Worm (Caenorhabditis elegans) whole organism, L2 larva: Measurements from ENCODE around the gene C33F10.8.

Experiments used
- C34F6.9 ChIP-seq: fragments of 150-350 bp; optimal IDR thresholded peaks from 2 replicates; lab custom pipeline; 2014; ENCODE audit warnings: missing biosample characterization, missing genetic modification characterization
- F13H6.1 ChIP-seq: sonication (generic microtip); optimal IDR thresholded peaks from 2 replicates; lab custom pipeline; 2016; ENCODE audit warnings: missing genetic modification characterization, missing compliant biosample characterization
- R02D3.7 ChIP-seq: fragments of 150-350 bp; optimal IDR thresholded peaks from 2 replicates; lab custom pipeline; 2014; ENCODE audit warnings: missing biosample characterization, missing genetic modification characterization
- Y55F3AM.14 ChIP-seq: fragments of 200-800 bp; sonication (Bioruptor generic); optimal IDR thresholded peaks from 2 replicates; lab custom pipeline; 2018; ENCODE audit warnings: mild to moderate bottlenecking, missing genetic modification characterization, missing compliant biosample characterization
- ZK546.5 ChIP-seq: sonication (generic microtip); optimal IDR thresholded peaks from 2 replicates; lab custom pipeline; 2017; ENCODE audit warnings: missing biosample characterization, missing genetic modification characterization
- alr-1 ChIP-seq: fragments of 150-350 bp; optimal IDR thresholded peaks from 2 replicates; lab custom pipeline; 2014; ENCODE audit warnings: missing biosample characterization, missing genetic modification characterization
- aly-2 ChIP-seq: fragments of 150-350 bp; optimal IDR thresholded peaks from 2 replicates; lab custom pipeline; 2014; ENCODE audit warnings: missing biosample characterization, missing genetic modification characterization
- ama-1 ChIP-seq: fragments of 150-350 bp; optimal IDR thresholded peaks from 2 replicates; lab custom pipeline; 2018; ENCODE audit warnings: inconsistent platforms
- blmp-1 ChIP-seq: sonication (generic microtip); optimal IDR thresholded peaks from 2 replicates; lab custom pipeline; 2017; ENCODE audit warnings: missing genetic modification characterization, mild to moderate bottlenecking, missing compliant biosample characterization, antibody characterized with exemption, moderate library complexity; ENCODE audit not compliant: insufficient read depth
- ceh-16 ChIP-seq: fragments of 150-350 bp; optimal IDR thresholded peaks from 2 replicates; lab custom pipeline; 2014; ENCODE audit warnings: missing biosample characterization, missing genetic modification characterization
- ceh-82 ChIP-seq: fragments of 150-350 bp; optimal IDR thresholded peaks from 2 replicates; lab custom pipeline; 2014; ENCODE audit warnings: missing biosample characterization, missing genetic modification characterization
- crh-2 ChIP-seq: sonication (generic microtip); optimal IDR thresholded peaks from 2 replicates; lab custom pipeline; 2017; ENCODE audit warnings: missing biosample characterization, missing genetic modification characterization
- egl-27 ChIP-seq: sonication (generic microtip); optimal IDR thresholded peaks from 3 replicates; lab custom pipeline; 2017; ENCODE audit warnings: missing biosample characterization, missing genetic modification reagents, missing genetic modification characterization
- elt-1 ChIP-seq: fragments of 150-350 bp; optimal IDR thresholded peaks from 2 replicates; lab custom pipeline; 2014; ENCODE audit warnings: missing biosample characterization, missing genetic modification characterization
- fos-1 ChIP-seq: fragments of 150-350 bp; optimal IDR thresholded peaks from 2 replicates; lab custom pipeline; 2014; ENCODE audit warnings: missing biosample characterization, missing genetic modification characterization
- gmeb-1 ChIP-seq: fragments of 150-350 bp; optimal IDR thresholded peaks from 2 replicates; lab custom pipeline; 2014; ENCODE audit warnings: missing biosample characterization, missing genetic modification characterization
- lin-13 ChIP-seq: fragments of 150-350 bp; optimal IDR thresholded peaks from 2 replicates; lab custom pipeline; 2014; ENCODE audit warnings: missing biosample characterization, missing genetic modification reagents, missing genetic modification characterization
- lin-39 ChIP-seq: fragments of 150-350 bp; optimal IDR thresholded peaks from 2 replicates; lab custom pipeline; 2014; ENCODE audit warnings: missing biosample characterization, missing genetic modification reagents, missing genetic modification characterization
- lsy-2 ChIP-seq, 2 experiments: fragments of 150-350 bp in 1 of 2; sonication (generic microtip) in 1 of 2; optimal IDR thresholded peaks; 2 replicates each; lab custom pipeline; 2014 to 2017; ENCODE audit warnings: missing biosample characterization in 2 of 2, missing genetic modification characterization in 2 of 2
- mab-5 ChIP-seq: fragments of 150-350 bp; optimal IDR thresholded peaks from 2 replicates; lab custom pipeline; 2014; ENCODE audit warnings: missing biosample characterization, missing genetic modification characterization
- mbf-1 ChIP-seq: sonication (generic microtip); optimal IDR thresholded peaks from 2 replicates; lab custom pipeline; 2017; ENCODE audit warnings: missing biosample characterization, missing genetic modification characterization
- mdl-1 ChIP-seq, 2 experiments: fragments of 150-350 bp in 1 of 2; sonication (generic microtip) in 1 of 2; optimal IDR thresholded peaks; 2 replicates each; lab custom pipeline; 2017; ENCODE audit warnings: missing biosample characterization in 2 of 2, missing genetic modification characterization in 2 of 2
- nhr-10 ChIP-seq: sonication (generic microtip); optimal IDR thresholded peaks from 2 replicates; lab custom pipeline; 2017; ENCODE audit warnings: missing biosample characterization, missing genetic modification characterization
- nhr-11 ChIP-seq: fragments of 150-350 bp; optimal IDR thresholded peaks from 2 replicates; lab custom pipeline; 2014; ENCODE audit warnings: missing biosample characterization, missing genetic modification characterization
- nhr-12 ChIP-seq: fragments of 150-350 bp; optimal IDR thresholded peaks from 2 replicates; lab custom pipeline; 2014; ENCODE audit warnings: missing biosample characterization, missing genetic modification characterization
- nhr-129 ChIP-seq: fragments of 150-350 bp; optimal IDR thresholded peaks from 2 replicates; lab custom pipeline; 2014; ENCODE audit warnings: missing biosample characterization, missing genetic modification characterization
- nhr-21 ChIP-seq: fragments of 150-350 bp; optimal IDR thresholded peaks from 2 replicates; lab custom pipeline; 2014; ENCODE audit warnings: missing biosample characterization, missing genetic modification characterization
- nhr-23 ChIP-seq: fragments of 150-350 bp; optimal IDR thresholded peaks from 2 replicates; lab custom pipeline; 2014; ENCODE audit warnings: missing biosample characterization, missing genetic modification reagents, missing genetic modification characterization
- nhr-6 ChIP-seq: fragments of 150-350 bp; optimal IDR thresholded peaks from 2 replicates; lab custom pipeline; 2014; ENCODE audit warnings: missing biosample characterization, missing genetic modification characterization
- nhr-77 ChIP-seq: fragments of 150-350 bp; optimal IDR thresholded peaks from 2 replicates; lab custom pipeline; 2014; ENCODE audit warnings: missing biosample characterization, missing genetic modification characterization
- sem-4 ChIP-seq: fragments of 150-350 bp; optimal IDR thresholded peaks from 2 replicates; lab custom pipeline; 2014; ENCODE audit warnings: missing biosample characterization, missing genetic modification reagents, missing genetic modification characterization
- skn-1 ChIP-seq: sonication (generic microtip); optimal IDR thresholded peaks from 2 replicates; lab custom pipeline; 2017; ENCODE audit warnings: missing biosample characterization, missing genetic modification characterization
- sma-9 ChIP-seq, 2 experiments: fragments of 150-350 bp in 1 of 2; sonication (generic microtip) in 1 of 2; optimal IDR thresholded peaks; 2 replicates each; lab custom pipeline; 2014 to 2016; ENCODE audit warnings: missing genetic modification characterization in 2 of 2, mild to moderate bottlenecking in 1 of 2, missing biosample characterization in 1 of 2, missing compliant biosample characterization in 1 of 2, missing genetic modification reagents in 1 of 2, moderate library complexity in 1 of 2
- unc-39 ChIP-seq: fragments of 150-350 bp; optimal IDR thresholded peaks from 2 replicates; lab custom pipeline; 2014; ENCODE audit warnings: missing biosample characterization, missing genetic modification characterization
- unc-62 ChIP-seq: fragments of 150-350 bp; optimal IDR thresholded peaks from 2 replicates; lab custom pipeline; 2014; ENCODE audit warnings: missing biosample characterization, missing genetic modification reagents, missing genetic modification characterization
- ztf-1 ChIP-seq: fragments of 200-800 bp; sonication (Bioruptor generic); conservative IDR thresholded peaks from 2 replicates; pipeline ENCODE4 v1.3.6; 2022; ENCODE audit warnings: missing genetic modification characterization, missing compliant biosample characterization
- ztf-4 ChIP-seq: fragments of 150-350 bp; optimal IDR thresholded peaks from 2 replicates; lab custom pipeline; 2014; ENCODE audit warnings: missing biosample characterization, missing genetic modification characterization

Gene C33F10.8

DNA sequence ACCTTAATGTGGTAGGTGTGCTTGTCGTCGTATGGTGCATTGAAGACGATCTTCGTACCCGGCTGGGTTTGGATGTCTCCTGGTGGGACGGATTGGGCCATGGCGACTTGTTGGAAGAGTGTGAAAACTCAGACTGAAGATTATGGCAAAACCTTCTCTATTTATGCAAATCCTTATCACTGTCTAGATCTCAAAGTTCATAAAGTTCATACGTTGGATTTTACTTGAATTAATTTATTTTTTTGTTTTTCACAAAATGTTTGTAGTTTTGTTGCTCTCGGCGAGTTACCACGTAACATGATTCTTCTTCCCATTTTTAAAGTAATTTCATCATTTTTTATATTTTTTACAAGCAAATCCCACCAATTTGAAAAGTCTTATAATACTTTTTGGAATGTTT, 38.9 kb downstream of the C33F10.8 start, which contains the start of gene msp-3:
Gene msp-3 (minus strand): TSS at position 101 of the 400 bp plus-strand sequence.
- TF ChIP-seq ZK546.5 (tag; lab: Kevin White, UChicago) (no peak), skn-1 (tag; lab: Kevin White, UChicago) (no peak), nhr-129 (no peak), nhr-11 (tag; lab: Kevin White, UChicago) (no peak), nhr-77 (no peak), sem-4 (tag; lab: Kevin White, UChicago) (no peak)

DNA sequence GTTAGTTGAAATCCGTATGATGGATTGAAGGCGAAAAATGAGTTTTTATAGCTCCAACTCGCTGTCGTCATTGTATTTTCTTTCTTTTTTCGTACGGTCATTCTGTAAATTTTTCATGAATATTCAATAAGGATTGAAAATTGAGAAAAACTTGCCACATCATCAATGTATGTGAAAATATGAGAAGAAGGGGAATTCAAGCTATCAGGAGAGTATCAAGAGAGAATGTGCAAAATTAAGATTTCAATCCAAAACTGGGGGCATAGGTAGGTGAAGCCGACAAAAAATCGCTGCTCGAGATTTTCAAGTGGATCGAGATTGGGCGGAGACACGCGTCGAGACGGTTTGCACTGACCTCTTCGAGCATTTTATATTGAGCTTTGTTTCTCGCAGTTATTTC, 40.6 kb downstream of the C33F10.8 start, which contains the start of gene nep-12:
Gene nep-12 (minus strand): TSS at position 101 of the 400 bp plus-strand sequence.
- TF ChIP-seq ama-1 (lab: Kevin White, UChicago): no peak
- no peak for TF ChIP-seq unc-62 (GFP tag; lab: Kevin White, UChicago)
- no peak for TF ChIP-seq mbf-1 (tag; lab: Kevin White, UChicago)
- no peak for TF ChIP-seq ztf-1 (GFP tag; lab: Robert Waterston, UW)
- no peak for TF ChIP-seq nhr-23 (tag; lab: Kevin White, UChicago)
- no peak for TF ChIP-seq egl-27 (tag; lab: Kevin White, UChicago)
- no peak for TF ChIP-seq nhr-12 (tag; lab: Kevin White, UChicago)
- TF ChIP-seq ceh-82 (tag; lab: Kevin White, UChicago): no peak

DNA sequence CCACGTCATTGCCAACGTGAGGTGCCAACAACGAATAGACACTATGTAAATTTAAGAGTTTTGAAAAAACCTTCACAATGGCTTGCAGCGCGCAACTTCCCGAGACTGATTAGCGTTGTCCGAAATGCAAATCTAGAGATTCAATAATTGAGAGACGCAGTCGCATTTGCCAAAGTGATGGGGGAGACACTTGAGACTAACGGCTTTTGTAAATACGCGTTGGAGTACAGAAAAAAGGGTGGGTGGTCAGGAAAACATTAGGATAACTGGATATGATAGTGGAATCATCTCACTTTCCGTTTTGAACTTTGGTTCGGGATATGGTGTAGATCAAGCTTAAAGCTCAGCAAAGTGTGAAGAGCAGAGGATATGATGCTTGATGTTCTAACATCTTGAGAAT, 45.3 kb downstream of the C33F10.8 start:
- TF ChIP-seq alr-1 (tag; lab: Kevin White, UChicago) (no peak), F13H6.1 (tag; lab: Kevin White, UChicago) (no peak), lin-13 (no peak), mdl-1 (tag; optimal IDR thresholded peaks at IDR 0.05; lab: Kevin White, UChicago) (no peak), sem-4 (tag; lab: Kevin White, UChicago) (no peak), elt-1 (tag; lab: Kevin White, UChicago) (no peak), nhr-23 (tag; lab: Kevin White, UChicago) (no peak), lsy-2 (tag; optimal IDR thresholded peaks at IDR 0.05; lab: Kevin White, UChicago) (no peak), C34F6.9 (tag; lab: Kevin White, UChicago) (no peak), ztf-4 (no peak), ceh-16 (tag; lab: Kevin White, UChicago) (no peak), ama-1 (lab: Kevin White, UChicago) (no peak)

DNA sequence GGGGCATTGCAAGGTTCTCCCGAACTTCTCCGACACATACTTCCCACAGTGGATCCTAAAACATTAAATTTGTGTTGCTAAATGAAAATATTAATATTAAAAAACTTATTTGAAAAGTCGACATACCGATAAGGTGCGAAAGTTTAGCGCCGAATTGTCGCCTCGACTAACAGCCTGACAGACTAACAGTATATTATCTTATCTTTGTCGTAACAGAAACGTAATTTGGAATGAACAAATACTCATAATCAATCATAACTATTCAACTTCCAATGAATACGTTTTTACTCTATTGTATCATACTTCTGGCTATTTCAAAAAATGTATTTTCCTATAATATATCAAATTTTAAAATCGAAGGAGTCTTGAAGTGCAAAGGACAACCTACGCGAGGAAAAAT, 48.1 kb downstream of the C33F10.8 start, which contains the start of gene F26G1.11:
Gene F26G1.11 (plus strand): TSS at position 205 of the 400 bp plus-strand sequence.
- no peak for TF ChIP-seq aly-2 (tag; lab: Kevin White, UChicago)
- no peak for TF ChIP-seq ztf-4
- TF ChIP-seq sma-9 (GFP tag; optimal IDR thresholded peaks at IDR 0.05; lab: Kevin White, UChicago): peak; percentile 18
- TF ChIP-seq sma-9 (tag; optimal IDR thresholded peaks at IDR 0.05; lab: Kevin White, UChicago): no peak
- no peak for TF ChIP-seq mab-5
- peak; percentile 90 for TF ChIP-seq fos-1 (tag; lab: Kevin White, UChicago)
- no peak for TF ChIP-seq elt-1 (tag; lab: Kevin White, UChicago)
- TF ChIP-seq nhr-10 (tag; lab: Kevin White, UChicago): no peak
- peak; percentile 16 for TF ChIP-seq crh-2 (tag; lab: Kevin White, UChicago)
- no peak for TF ChIP-seq unc-39 (tag; lab: Kevin White, UChicago)
- no peak for TF ChIP-seq nhr-77
- TF ChIP-seq mdl-1 (tag; optimal IDR thresholded peaks at IDR 0.05; lab: Kevin White, UChicago): no peak

DNA sequence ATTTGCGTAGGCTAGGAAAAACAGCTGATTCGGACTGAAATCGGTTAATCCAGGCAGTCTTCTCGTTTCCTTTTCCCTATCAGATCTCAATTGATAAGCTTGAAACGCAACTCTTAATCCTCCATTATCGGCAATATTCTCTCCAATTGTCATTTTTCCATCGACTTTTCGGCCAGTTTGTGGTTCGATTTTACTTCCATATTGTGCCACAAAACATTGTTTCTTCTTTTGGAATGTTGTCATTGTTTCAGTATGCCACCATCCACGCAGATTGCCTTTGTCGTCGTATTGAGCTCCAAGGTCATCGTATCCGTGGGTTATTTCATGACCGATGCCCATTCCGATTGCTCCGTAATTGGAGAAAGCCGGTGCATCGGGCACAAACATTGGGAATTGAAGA, 49.2 kb downstream of the C33F10.8 start:
- TF ChIP-seq blmp-1 (tag; lab: Kevin White, UChicago): no peak
- no peak for TF ChIP-seq R02D3.7 (tag; lab: Kevin White, UChicago)
- TF ChIP-seq nhr-6 (tag; lab: Kevin White, UChicago): no peak
- TF ChIP-seq Y55F3AM.14 (GFP tag; lab: Kevin White, UChicago): no peak
- no peak for TF ChIP-seq lsy-2 (tag; optimal IDR thresholded peaks at IDR 0.05; lab: Kevin White, UChicago)
- TF ChIP-seq skn-1 (tag; lab: Kevin White, UChicago): no peak
- no peak for TF ChIP-seq sma-9 (GFP tag; optimal IDR thresholded peaks at IDR 0.05; lab: Kevin White, UChicago)
- TF ChIP-seq sma-9 (tag; optimal IDR thresholded peaks at IDR 0.05; lab: Kevin White, UChicago): no peak
- no peak for TF ChIP-seq gmeb-1
- TF ChIP-seq nhr-23 (tag; lab: Kevin White, UChicago): no peak
- TF ChIP-seq C34F6.9 (tag; lab: Kevin White, UChicago): no peak
- TF ChIP-seq egl-27 (tag; lab: Kevin White, UChicago): no peak
- no peak for TF ChIP-seq unc-62 (GFP tag; lab: Kevin White, UChicago)
- TF ChIP-seq ZK546.5 (tag; lab: Kevin White, UChicago): no peak
- no peak for TF ChIP-seq lin-39
- TF ChIP-seq nhr-10 (tag; lab: Kevin White, UChicago): no peak
- TF ChIP-seq ztf-1 (GFP tag; lab: Robert Waterston, UW): no peak
- TF ChIP-seq nhr-77: no peak
- TF ChIP-seq sem-4 (tag; lab: Kevin White, UChicago): no peak
- no peak for TF ChIP-seq nhr-21
